Worm (Caenorhabditis elegans): ENCODE results near the gene pro-1.

pro-1 gene

DNA sequence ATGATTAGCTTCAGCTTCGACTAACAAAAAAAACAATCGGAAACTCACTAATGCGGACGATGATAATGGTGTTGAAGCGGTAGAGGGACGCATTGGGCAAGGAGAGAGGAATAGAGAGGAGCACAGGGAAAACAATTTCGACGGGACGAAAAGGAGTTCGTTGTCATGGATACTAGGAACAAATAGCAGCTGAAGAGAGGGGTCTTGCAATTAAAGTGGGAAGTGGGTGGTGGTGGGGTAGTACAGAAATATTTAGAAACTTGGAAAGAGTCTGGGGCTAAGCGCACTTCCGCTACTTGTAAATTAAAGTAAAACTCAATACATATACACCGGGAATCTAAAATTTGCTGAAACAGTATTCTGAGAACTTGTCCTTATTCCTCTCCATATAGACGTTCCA is 32.0 kb downstream of the pro-1 start, which contains the start of gene F59B10.2:
Gene F59B10.2 (minus strand): TSS at position 101 of the 400 bp plus-strand sequence.
- TF ChIP-seq hlh-6 (tag; optimal IDR thresholded peaks at IDR 0.05) (no peak), ceh-19 (GFP tag; optimal IDR thresholded peaks at IDR 0.05) (no peak), F13H6.1 (tag; optimal IDR thresholded peaks at IDR 0.05) (no peak), ceh-6 (GFP tag; optimal IDR thresholded peaks at IDR 0.05) (no peak), che-1 (tag; optimal IDR thresholded peaks at IDR 0.05) (no peak), unc-42 (tag; optimal IDR thresholded peaks at IDR 0.05) (no peak), pax-1 (tag; optimal IDR thresholded peaks at IDR 0.05) (no peak), ceh-48 (tag; optimal IDR thresholded peaks at IDR 0.05) (no peak), C08G9.2 (tag; optimal IDR thresholded peaks at IDR 0.05) (no peak), zip-5 (tag; optimal IDR thresholded peaks at IDR 0.05) (no peak), ceh-18 (tag; optimal IDR thresholded peaks at IDR 0.05) (no peak), hlh-15 (tag; optimal IDR thresholded peaks at IDR 0.05) (no peak), ceh-9 (tag; optimal IDR thresholded peaks at IDR 0.05) (no peak), K02D7.2 (tag; optimal IDR thresholded peaks at IDR 0.05) (no peak), fkh-6 (tag; optimal IDR thresholded peaks at IDR 0.05) (no peak)

DNA sequence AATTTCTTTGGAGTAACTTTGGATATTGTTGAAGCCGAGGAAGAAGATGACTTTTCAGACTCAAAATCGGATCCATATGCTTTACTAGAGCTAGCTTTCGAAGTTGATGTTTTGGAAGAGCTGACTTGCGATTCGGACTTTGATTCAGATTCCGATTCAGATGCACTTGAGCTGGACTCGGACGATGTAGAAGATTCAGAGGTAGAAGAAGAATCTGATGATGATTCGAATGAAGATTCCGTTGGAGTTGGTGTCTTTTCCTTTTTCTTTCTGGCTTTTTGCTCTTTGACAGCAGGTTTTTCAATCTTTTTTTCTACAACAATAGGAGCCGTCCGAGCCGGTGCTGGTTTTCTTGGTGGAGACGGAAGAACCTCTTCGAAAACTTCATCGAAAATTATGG is 33.9 kb downstream of the pro-1 start:
- no peak for TF ChIP-seq nhr-11 (tag; optimal IDR thresholded peaks at IDR 0.05)
- no peak for TF ChIP-seq hlh-8 (tag; optimal IDR thresholded peaks at IDR 0.05)
- TF ChIP-seq lin-11 (tag; optimal IDR thresholded peaks at IDR 0.05): no peak
- no peak for TF ChIP-seq sox-2 (GFP tag; IDR thresholded peaks at IDR 0.05)
- no peak for TF ChIP-seq sox-4 (tag; optimal IDR thresholded peaks at IDR 0.05)
- TF ChIP-seq npax-4 (tag; optimal IDR thresholded peaks at IDR 0.05): no peak
- no peak for TF ChIP-seq ceh-34 (tag; optimal IDR thresholded peaks at IDR 0.05)
- TF ChIP-seq odd-2 (tag; optimal IDR thresholded peaks at IDR 0.05): no peak
- no peak for TF ChIP-seq Y22D7AL.16 (tag; optimal IDR thresholded peaks at IDR 0.05)

DNA sequence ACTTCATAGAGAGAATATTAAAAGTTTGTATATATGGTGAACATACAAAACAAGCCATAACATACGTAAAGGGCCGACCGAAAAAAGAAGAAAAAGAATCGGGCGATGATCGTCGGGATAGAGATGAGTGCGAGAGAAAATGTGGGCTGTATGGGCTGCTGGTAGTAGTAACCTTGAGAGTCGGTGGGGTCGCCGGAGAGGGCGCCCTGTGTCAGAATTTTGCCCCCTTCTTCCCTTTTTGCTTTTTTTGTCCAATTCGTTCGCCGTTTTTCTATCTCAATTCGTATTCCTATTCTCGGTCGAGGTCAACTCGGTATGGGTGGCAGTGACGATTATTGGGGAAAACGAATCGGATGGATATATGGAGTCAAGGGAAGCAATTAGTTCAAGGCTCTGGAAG is 35.8 kb downstream of the pro-1 start:
- TF ChIP-seq madf-2 (tag; optimal IDR thresholded peaks at IDR 0.05) (no peak), nfya-1 (tag; optimal IDR thresholded peaks at IDR 0.05) (no peak), syd-9 (tag; optimal IDR thresholded peaks at IDR 0.05) (no peak), ttx-3 (tag; optimal IDR thresholded peaks at IDR 0.05) (no peak), sox-2 (GFP tag; IDR thresholded peaks at IDR 0.05) (no peak), ceh-18 (tag; optimal IDR thresholded peaks at IDR 0.05) (no peak), F13H6.1 (tag; optimal IDR thresholded peaks at IDR 0.05) (no peak), ceh-19 (GFP tag; optimal IDR thresholded peaks at IDR 0.05) (no peak), tbx-7 (tag; optimal IDR thresholded peaks at IDR 0.05) (no peak), elt-4 (tag; optimal IDR thresholded peaks at IDR 0.05) (no peak), hlh-30 (tag; optimal IDR thresholded peaks at IDR 0.05; ENCODE audit: insufficient read depth) (no peak), K02D7.2 (tag; optimal IDR thresholded peaks at IDR 0.05) (no peak), lim-6 (tag; optimal IDR thresholded peaks at IDR 0.05) (no peak), pat-9 (tag; optimal IDR thresholded peaks at IDR 0.05) (no peak), pax-1 (tag; optimal IDR thresholded peaks at IDR 0.05) (no peak), ceh-9 (tag; optimal IDR thresholded peaks at IDR 0.05) (no peak)

DNA sequence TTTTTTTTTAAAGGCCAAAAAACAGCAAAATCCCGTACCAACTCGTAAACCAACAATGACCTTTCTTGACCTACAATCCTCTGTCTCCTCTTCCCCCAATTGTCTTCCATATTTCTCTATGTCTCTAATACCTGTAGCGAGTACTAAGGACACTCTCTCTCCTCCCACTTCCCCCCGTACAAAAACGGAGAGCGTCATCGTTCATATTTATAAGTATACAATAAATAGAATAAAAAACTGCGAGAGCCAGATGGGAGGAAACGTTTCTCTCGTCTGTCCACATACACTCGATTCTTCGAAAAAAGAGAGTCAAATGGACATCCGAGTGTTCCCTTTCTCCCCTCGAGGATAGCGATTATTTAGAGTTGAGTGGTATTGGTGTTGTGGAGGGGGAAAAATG is 37.1 kb downstream of the pro-1 start:
- TF ChIP-seq sox-2 (GFP tag; IDR thresholded peaks at IDR 0.05) (no peak), ceh-18 (tag; optimal IDR thresholded peaks at IDR 0.05) (no peak), hlh-15 (tag; optimal IDR thresholded peaks at IDR 0.05) (no peak), lin-11 (tag; optimal IDR thresholded peaks at IDR 0.05) (no peak), pha-2 (tag; optimal IDR thresholded peaks at IDR 0.05) (no peak), ceh-24 (tag; optimal IDR thresholded peaks at IDR 0.05) (no peak), pag-3 (tag; optimal IDR thresholded peaks at IDR 0.05; ENCODE audit: borderline replicate concordance) (no peak), sdc-2 (tag; optimal IDR thresholded peaks at IDR 0.05) (no peak), unc-86 (tag; optimal IDR thresholded peaks at IDR 0.05) (no peak), ceh-48 (tag; optimal IDR thresholded peaks at IDR 0.05) (no peak), K09A11.1 (tag; optimal IDR thresholded peaks at IDR 0.05; ENCODE audit: insufficient read depth) (no peak), pat-9 (tag; optimal IDR thresholded peaks at IDR 0.05) (no peak), rnt-1 (tag; optimal IDR thresholded peaks at IDR 0.05) (no peak), unc-55 (GFP tag; optimal IDR thresholded peaks at IDR 0.05) (no peak), T23F11.4 (GFP tag; optimal IDR thresholded peaks at IDR 0.05) (no peak), nhr-232 (tag; optimal IDR thresholded peaks at IDR 0.05) (no peak), F13H6.1 (tag; optimal IDR thresholded peaks at IDR 0.05) (no peak)
